Worm (Caenorhabditis elegans): Measurements from ENCODE around the gene sftd-3.
A peak's percentile ranks its signal among the peaks of the same experiment; 100 is the strongest.

sftd-3 gene

DNA sequence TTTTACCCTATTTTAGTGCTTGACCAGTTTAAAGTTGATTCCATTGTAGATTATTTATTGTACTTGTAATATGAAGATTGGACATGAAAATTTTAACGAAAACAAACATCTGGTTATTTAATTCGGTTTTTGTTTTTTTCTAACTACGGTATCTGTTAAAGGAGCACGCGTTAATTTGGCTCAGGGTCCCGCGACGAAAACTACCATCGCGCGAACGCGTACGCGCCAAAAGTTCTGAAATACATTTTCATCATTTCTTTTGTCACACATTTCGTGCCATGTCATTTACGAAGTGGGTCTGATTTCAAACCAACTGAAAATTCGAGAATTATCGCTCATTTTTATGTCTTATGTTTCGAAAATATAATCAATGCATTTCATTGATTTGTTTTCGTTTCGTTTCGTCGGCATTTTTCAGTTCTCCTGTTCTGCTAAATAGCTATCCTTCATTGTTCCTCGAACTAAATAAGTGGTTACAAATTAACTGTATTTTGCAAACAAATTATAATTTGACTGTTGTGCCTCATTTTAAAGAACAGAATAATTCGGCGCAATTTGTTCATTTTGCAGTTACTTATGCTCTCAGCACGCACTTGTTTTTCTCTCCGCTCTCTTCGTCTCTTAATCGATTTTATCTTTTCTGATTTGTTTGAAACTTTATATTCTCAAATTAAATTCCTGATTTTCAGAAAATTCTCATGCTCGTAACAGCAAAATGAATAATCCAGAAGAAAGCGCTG, 30.1 kb downstream of the sftd-3 start, which contains the start of gene T21B10.3:
Gene T21B10.3 (plus strand): TSS at position 690 of the 740 bp plus-strand sequence.
- TF ChIP-seq Y67H2A.10 (GFP tag; conservative IDR thresholded peaks at IDR 0.05): peak; percentile 62; the same call in 1 of the 2 replicates
- no peak for TF ChIP-seq B0261.1 (tag; optimal IDR thresholded peaks at IDR 0.05)
- TF ChIP-seq lin-54 (GFP tag; optimal IDR thresholded peaks at IDR 0.05): peak; percentile 90
- TF ChIP-seq F23B12.7 (tag; optimal IDR thresholded peaks at IDR 0.05; ENCODE audit: insufficient read depth): peak; percentile 80
- peak; percentile 86 for TF ChIP-seq ekl-4 (GFP tag; IDR thresholded peaks at IDR 0.05)
- peak; percentile 98 for TF ChIP-seq madf-8 (GFP tag; conservative IDR thresholded peaks at IDR 0.05)
- peak; percentile 49 for TF ChIP-seq ztf-18 (tag; optimal IDR thresholded peaks at IDR 0.05)
- peak; percentile 79 for TF ChIP-seq hrde-1 (tag; optimal IDR thresholded peaks at IDR 0.05; ENCODE audit: borderline replicate concordance)
- no peak for TF ChIP-seq F10E7.11 (tag; optimal IDR thresholded peaks at IDR 0.05)
- TF ChIP-seq B0035.1 (tag; optimal IDR thresholded peaks at IDR 0.05): peak; percentile 53
- no peak for TF ChIP-seq T07F8.4 (tag; optimal IDR thresholded peaks at IDR 0.05)
- no peak for TF ChIP-seq ztf-6 (GFP tag; IDR thresholded peaks at IDR 0.05)
- no peak for TF ChIP-seq unc-62 (GFP tag; optimal IDR thresholded peaks at IDR 0.05)
- peak; percentile 99 for TF ChIP-seq F33H1.4 (GFP tag; IDR thresholded peaks at IDR 0.05)
- peak; percentile 94 for TF ChIP-seq tlf-1 (GFP tag; optimal IDR thresholded peaks at IDR 0.05)
- no peak for TF ChIP-seq nhr-179 (tag; optimal IDR thresholded peaks at IDR 0.05)
- TF ChIP-seq sea-2 (GFP tag; IDR thresholded peaks at IDR 0.05): no peak
- peak; percentile 89 for TF ChIP-seq B0019.2 (GFP tag; conservative IDR thresholded peaks at IDR 0.05)
- TF ChIP-seq snpc-1.1 (tag; optimal IDR thresholded peaks at IDR 0.05; ENCODE audit: insufficient read depth): peak; percentile 61
- peak; percentile 55 for TF ChIP-seq attf-3 (GFP tag; conservative IDR thresholded peaks at IDR 0.05)
- TF ChIP-seq D2030.7 (GFP tag; IDR thresholded peaks at IDR 0.05): peak; percentile 97
- TF ChIP-seq lin-26 (GFP tag; IDR thresholded peaks at IDR 0.05): peak; percentile 75
- peak; percentile 93 for TF ChIP-seq B0336.3 (GFP tag; IDR thresholded peaks at IDR 0.05)
- no peak for TF ChIP-seq tbx-9 (tag; optimal IDR thresholded peaks at IDR 0.05; ENCODE audit: borderline replicate concordance)
- no peak for TF ChIP-seq nhr-90 (tag; optimal IDR thresholded peaks at IDR 0.05)
- TF ChIP-seq lag-1 (GFP tag; IDR thresholded peaks at IDR 0.05): no peak
- TF ChIP-seq lin-40 (tag; optimal IDR thresholded peaks at IDR 0.05): peak; percentile 36
- TF ChIP-seq gei-17 (GFP tag; optimal IDR thresholded peaks at IDR 0.05): peak; percentile 31
- TF ChIP-seq ztf-26 (tag; optimal IDR thresholded peaks at IDR 0.05): no peak
- TF ChIP-seq lir-1 (GFP tag; conservative IDR thresholded peaks at IDR 0.05): peak; percentile 81
- no peak for TF ChIP-seq chd-7 (tag; optimal IDR thresholded peaks at IDR 0.05)
- peak; percentile 62 for TF ChIP-seq madf-10 (tag; optimal IDR thresholded peaks at IDR 0.05)
- peak; percentile 94 for TF ChIP-seq F49E8.2 (tag; optimal IDR thresholded peaks at IDR 0.05; ENCODE audit: insufficient read depth)
- TF ChIP-seq ztf-3 (GFP tag; optimal IDR thresholded peaks at IDR 0.05): no peak
- peak; percentile 97 for TF ChIP-seq ceh-91 (GFP tag; IDR thresholded peaks at IDR 0.05)
- peak; percentile 44; the same call in 1 of the 2 replicates for TF ChIP-seq Y53F4B.3 (GFP tag; IDR thresholded peaks at IDR 0.05)
- TF ChIP-seq nhr-27 (tag; optimal IDR thresholded peaks at IDR 0.05): peak; percentile 28
- TF ChIP-seq F22D6.2 (tag; optimal IDR thresholded peaks at IDR 0.05): no peak
- no peak for TF ChIP-seq F37B4.10 (GFP tag; IDR thresholded peaks at IDR 0.05)
- no peak for TF ChIP-seq F57C9.4 (tag; optimal IDR thresholded peaks at IDR 0.05)
- peak; percentile 96 for TF ChIP-seq Y53G8AR.9 (GFP tag; conservative IDR thresholded peaks at IDR 0.05)
- no peak for TF ChIP-seq K12H6.12 (tag; optimal IDR thresholded peaks at IDR 0.05)
- peak; percentile 89 for TF ChIP-seq ztf-25 (GFP tag; IDR thresholded peaks at IDR 0.05)
- peak; percentile 53; the same call in 1 of the 2 replicates for TF ChIP-seq K11D2.4 (GFP tag; IDR thresholded peaks at IDR 0.05)
- peak; percentile 87 for TF ChIP-seq attf-6 (GFP tag; IDR thresholded peaks at IDR 0.05)
- no peak for TF ChIP-seq cebp-2 (GFP tag; IDR thresholded peaks at IDR 0.05)
- no peak for TF ChIP-seq mxl-1 (tag; optimal IDR thresholded peaks at IDR 0.05)
